Fruit fly (Drosophila melanogaster) whole organism, embryonic: ENCODE data around the gene yellow-e2.

Experiments
- Adf1 ChIP-seq: fragments of 200-800 bp; sonication (Bioruptor generic); IDR thresholded peaks from 2 replicates; pipeline ENCODE4 v1.3.6; 2022; ENCODE audit warnings: missing biosample characterization, missing genetic modification characterization
- Atf6 ChIP-seq: fragments of 200-800 bp; sonication (Bioruptor generic); IDR thresholded peaks from 2 replicates; pipeline ENCODE4 v1.3.6; 2022; ENCODE audit warnings: missing biosample characterization, missing genetic modification characterization
- CG11398 ChIP-seq: fragments of 200-800 bp; sonication (Bioruptor generic); optimal IDR thresholded peaks from 2 replicates; lab custom pipeline; 2016; ENCODE audit warnings: missing biosample characterization, missing genetic modification characterization
- CG12104 ChIP-seq: fragments of 200-800 bp; sonication (Bioruptor generic); optimal IDR thresholded peaks from 3 replicates; lab custom pipeline; 2016; ENCODE audit warnings: missing biosample characterization, missing genetic modification characterization
- CG12769 ChIP-seq: fragments of 200-800 bp; sonication (Bioruptor generic); optimal IDR thresholded peaks from 2 replicates; lab custom pipeline; 2019; ENCODE audit warnings: missing biosample characterization, mild to moderate bottlenecking, missing genetic modification characterization, moderate library complexity
- CG15601 ChIP-seq: fragments of 200-800 bp; sonication (Bioruptor generic); optimal IDR thresholded peaks from 3 replicates; lab custom pipeline; 2019; ENCODE audit warnings: missing biosample characterization, mild to moderate bottlenecking, missing genetic modification characterization, moderate library complexity
- CG16779 ChIP-seq: fragments of 200-800 bp; sonication (Bioruptor generic); IDR thresholded peaks from 2 replicates; pipeline ENCODE4 v1.3.6; 2022; ENCODE audit warnings: missing biosample characterization, missing genetic modification characterization
- CG17829 ChIP-seq: fragments of 200-800 bp; optimal IDR thresholded peaks from 2 replicates; lab custom pipeline; 2019; ENCODE audit warnings: missing biosample characterization, mild to moderate bottlenecking, missing genetic modification characterization, moderate library complexity
- CG32532 ChIP-seq: fragments of 200-800 bp; sonication (Bioruptor generic); IDR thresholded peaks from 2 replicates; pipeline ENCODE4 v1.3.6; 2022; ENCODE audit warnings: missing biosample characterization, missing genetic modification characterization
- CG42726 ChIP-seq: fragments of 200-800 bp; sonication (Bioruptor generic); IDR thresholded peaks from 2 replicates; pipeline ENCODE4 v1.3.6; 2022; ENCODE audit warnings: missing biosample characterization, missing genetic modification characterization; ENCODE audit not compliant: partially characterized antibody
- CG4854 ChIP-seq: fragments of 200-800 bp; sonication (Bioruptor generic); optimal IDR thresholded peaks from 2 replicates; lab custom pipeline; 2016; ENCODE audit warnings: missing biosample characterization, missing genetic modification characterization, inconsistent platforms
- CG6689 ChIP-seq: fragments of 200-800 bp; sonication (Bioruptor generic); IDR thresholded peaks from 2 replicates; pipeline ENCODE4 v1.3.6; 2022; ENCODE audit warnings: missing biosample characterization, missing genetic modification characterization
- CG6813 ChIP-seq: fragments of 200-800 bp; sonication (Bioruptor generic); optimal IDR thresholded peaks from 2 replicates; lab custom pipeline; 2017; ENCODE audit warnings: missing biosample characterization, missing genetic modification characterization, mild to moderate bottlenecking, moderate library complexity, missing genetic modification reagents
- CG7372 ChIP-seq: fragments of 200-800 bp; sonication (Bioruptor generic); IDR thresholded peaks from 2 replicates; pipeline ENCODE4 v1.3.6; 2022; ENCODE audit warnings: missing biosample characterization, missing genetic modification characterization
- CG9609 ChIP-seq: fragments of 200-800 bp; sonication (Bioruptor generic); optimal IDR thresholded peaks from 3 replicates; lab custom pipeline; 2016; ENCODE audit warnings: missing biosample characterization, missing genetic modification characterization
- CG9817 ChIP-seq: fragments of 200-800 bp; sonication (Bioruptor generic); optimal IDR thresholded peaks from 2 replicates; lab custom pipeline; 2018; ENCODE audit warnings: missing biosample characterization, mild to moderate bottlenecking, missing genetic modification characterization, moderate library complexity
- CG9876 ChIP-seq: fragments of 200-800 bp; sonication (Bioruptor generic); optimal IDR thresholded peaks from 2 replicates; lab custom pipeline; 2016; ENCODE audit warnings: missing biosample characterization, missing genetic modification characterization
- CrebB ChIP-seq: fragments of 200-800 bp; sonication (Bioruptor generic); optimal IDR thresholded peaks from 3 replicates; lab custom pipeline; 2018; ENCODE audit warnings: missing biosample characterization, mild to moderate bottlenecking, missing genetic modification characterization
- Doc3 ChIP-seq: fragments of 200-800 bp; sonication (Bioruptor generic); IDR thresholded peaks from 3 replicates; pipeline ENCODE4 v1.3.6; 2022; ENCODE audit warnings: missing biosample characterization, missing genetic modification characterization; ENCODE audit not compliant: partially characterized antibody
- Ets97D ChIP-seq: fragments of 200-800 bp; sonication (Bioruptor generic); optimal IDR thresholded peaks from 3 replicates; lab custom pipeline; 2016; ENCODE audit warnings: missing biosample characterization, missing genetic modification characterization
- Fer2 ChIP-seq: fragments of 200-800 bp; sonication (Bioruptor generic); optimal IDR thresholded peaks from 2 replicates; lab custom pipeline; 2018; ENCODE audit warnings: missing biosample characterization, mild to moderate bottlenecking, missing genetic modification characterization, moderate library complexity
- HLH4C ChIP-seq: fragments of 200-800 bp; sonication (Bioruptor generic); IDR thresholded peaks from 3 replicates; pipeline ENCODE4 v1.3.6; 2022; ENCODE audit warnings: missing biosample characterization, missing genetic modification characterization; ENCODE audit not compliant: partially characterized antibody
- HLH54F ChIP-seq: fragments of 200-800 bp; sonication (Bioruptor generic); optimal IDR thresholded peaks from 3 replicates; lab custom pipeline; 2016; ENCODE audit warnings: missing biosample characterization, missing genetic modification characterization
- Kr ChIP-seq: fragments of 200-800 bp; sonication (Bioruptor generic); optimal IDR thresholded peaks from 2 replicates; lab custom pipeline; 2017; ENCODE audit warnings: missing biosample characterization, mild to moderate bottlenecking, missing genetic modification characterization
- Max ChIP-seq: fragments of 200-800 bp; sonication (Bioruptor generic); optimal IDR thresholded peaks from 2 replicates; lab custom pipeline; 2016; ENCODE audit warnings: missing biosample characterization, mild to moderate bottlenecking, missing genetic modification characterization
- Mrtf ChIP-seq: fragments of 200-800 bp; sonication (Bioruptor generic); IDR thresholded peaks from 3 replicates; pipeline ENCODE4 v1.3.6; 2022; ENCODE audit warnings: missing biosample characterization, missing genetic modification characterization
- Pdp1 ChIP-seq, 2 experiments: fragments of 200-800 bp; sonication (Bioruptor generic); optimal IDR thresholded peaks; 3 replicates each; lab custom pipeline; 2016; ENCODE audit warnings: missing biosample characterization in 2 of 2, missing genetic modification characterization in 2 of 2, mild to moderate bottlenecking in 1 of 2, moderate library complexity in 1 of 2
- Six4 ChIP-seq: fragments of 200-800 bp; sonication (Bioruptor generic); optimal IDR thresholded peaks from 2 replicates; lab custom pipeline; 2016; ENCODE audit warnings: missing biosample characterization, missing genetic modification characterization
- Sry-δ ChIP-seq: fragments of 200-800 bp; sonication (Bioruptor generic); optimal IDR thresholded peaks from 2 replicates; lab custom pipeline; 2016; ENCODE audit warnings: missing biosample characterization, missing genetic modification characterization
- Stat92E ChIP-seq, 3 experiments: fragments of >200 bp in 2 of 3; fragments of 200-800 bp in 1 of 3; sonication (Bioruptor generic) in 1 of 3; optimal IDR thresholded peaks; 2 replicates each; lab custom pipeline; 2017 to 2019; ENCODE audit warnings: missing biosample characterization in 3 of 3, missing genetic modification characterization in 3 of 3, mild to moderate bottlenecking in 1 of 3, moderate library complexity in 1 of 3
- Vsx1 ChIP-seq: fragments of 200-800 bp; sonication (Bioruptor generic); optimal IDR thresholded peaks from 2 replicates; lab custom pipeline; 2017; ENCODE audit warnings: missing biosample characterization, mild to moderate bottlenecking, missing genetic modification characterization, missing genetic modification reagents
- aop ChIP-seq: fragments of 200-800 bp; sonication (Bioruptor generic); IDR thresholded peaks from 2 replicates; pipeline ENCODE4 v1.3.6; 2022; ENCODE audit warnings: missing biosample characterization, missing genetic modification characterization
- bigmax ChIP-seq: fragments of 200-800 bp; sonication (Bioruptor generic); optimal IDR thresholded peaks from 2 replicates; lab custom pipeline; 2018; ENCODE audit warnings: missing biosample characterization, mild to moderate bottlenecking, missing genetic modification characterization
- ftz-f1 ChIP-seq: fragments of 200-800 bp; sonication (Bioruptor generic); optimal IDR thresholded peaks from 2 replicates; lab custom pipeline; 2016; ENCODE audit warnings: missing biosample characterization, missing genetic modification characterization
- gem ChIP-seq: fragments of 200-800 bp; sonication (Bioruptor generic); optimal IDR thresholded peaks from 2 replicates; lab custom pipeline; 2019; ENCODE audit warnings: missing biosample characterization, mild to moderate bottlenecking, missing genetic modification characterization, moderate library complexity
- hkb ChIP-seq, 2 experiments: fragments of 200-800 bp in 1 of 2; fragments of >200 bp in 1 of 2; sonication (Bioruptor generic) in 1 of 2; IDR thresholded peaks in 1 of 2; optimal IDR thresholded peaks in 1 of 2; 2 replicates each; pipeline versions ENCODE4 v1.3.6 to Lab custom; 2017 to 2022; ENCODE audit warnings: missing biosample characterization in 1 of 2, missing genetic modification characterization in 1 of 2
- lab ChIP-seq: fragments of 200-800 bp; sonication (Bioruptor generic); optimal IDR thresholded peaks from 3 replicates; lab custom pipeline; 2017; ENCODE audit warnings: missing biosample characterization, missing genetic modification characterization, mild to moderate bottlenecking, moderate library complexity, missing genetic modification reagents
- lilli ChIP-seq: fragments of 200-800 bp; sonication (Bioruptor generic); optimal IDR thresholded peaks from 3 replicates; lab custom pipeline; 2016; ENCODE audit warnings: missing biosample characterization, missing genetic modification characterization
- lola ChIP-seq, 3 experiments: fragments of >200 bp in 2 of 3; fragments of 200-800 bp in 1 of 3; sonication (Bioruptor generic) in 1 of 3; optimal IDR thresholded peaks; 2 replicates each; lab custom pipeline; 2017 to 2019; ENCODE audit warnings: missing biosample characterization in 3 of 3, missing genetic modification characterization in 3 of 3, mild to moderate bottlenecking in 1 of 3, moderate library complexity in 1 of 3
- onecut ChIP-seq: fragments of 200-800 bp; sonication (Bioruptor generic); IDR thresholded peaks from 2 replicates; pipeline ENCODE4 v1.3.6; 2022; ENCODE audit warnings: missing biosample characterization, missing genetic modification characterization
- pb ChIP-seq: fragments of 200-800 bp; sonication (Bioruptor generic); optimal IDR thresholded peaks from 3 replicates; lab custom pipeline; 2016; ENCODE audit warnings: missing biosample characterization, missing genetic modification characterization
- pnt ChIP-seq: fragments of 200-800 bp; sonication (Bioruptor generic); optimal IDR thresholded peaks from 3 replicates; lab custom pipeline; 2016; ENCODE audit warnings: missing biosample characterization, missing genetic modification characterization
- psq ChIP-seq: fragments of 200-800 bp; sonication (Bioruptor generic); optimal IDR thresholded peaks from 2 replicates; lab custom pipeline; 2017; ENCODE audit warnings: missing biosample characterization, missing genetic modification characterization
- sc ChIP-seq, 3 experiments: fragments of >200 bp in 2 of 3; fragments of 200-800 bp in 1 of 3; sonication (Bioruptor generic) in 1 of 3; optimal IDR thresholded peaks; 2 replicates in 2 of 3; 3 replicates in 1 of 3; lab custom pipeline; 2017; ENCODE audit warnings: mild to moderate bottlenecking in 1 of 3, missing biosample characterization in 1 of 3, missing genetic modification characterization in 1 of 3, missing genetic modification reagents in 1 of 3
- shn ChIP-seq: fragments of 200-800 bp; sonication (Bioruptor generic); optimal IDR thresholded peaks from 3 replicates; lab custom pipeline; 2016; ENCODE audit warnings: missing biosample characterization, missing genetic modification characterization
- sim ChIP-seq: fragments of 200-800 bp; sonication (Bioruptor generic); IDR thresholded peaks from 2 replicates; pipeline ENCODE4 v1.3.6; 2022; ENCODE audit warnings: missing biosample characterization, missing genetic modification characterization
- sna ChIP-seq: fragments of 200-800 bp; sonication (Bioruptor generic); IDR thresholded peaks from 2 replicates; pipeline ENCODE4 v1.3.6; 2022; ENCODE audit warnings: missing biosample characterization, missing genetic modification characterization; ENCODE audit not compliant: partially characterized antibody
- sr ChIP-seq: fragments of 200-800 bp; sonication (Bioruptor generic); IDR thresholded peaks from 3 replicates; pipeline ENCODE4 v1.3.6; 2022; ENCODE audit warnings: missing biosample characterization, missing genetic modification characterization
- tgo ChIP-seq: fragments of 200-800 bp; sonication (Bioruptor generic); IDR thresholded peaks from 3 replicates; pipeline ENCODE4 v1.3.6; 2022; ENCODE audit warnings: missing biosample characterization, missing genetic modification characterization
- tup ChIP-seq: fragments of 200-800 bp; sonication (Bioruptor generic); optimal IDR thresholded peaks from 2 replicates; lab custom pipeline; 2016; ENCODE audit warnings: missing biosample characterization, mild to moderate bottlenecking, missing genetic modification characterization, moderate library complexity

The yellow-e2 gene

DNA sequence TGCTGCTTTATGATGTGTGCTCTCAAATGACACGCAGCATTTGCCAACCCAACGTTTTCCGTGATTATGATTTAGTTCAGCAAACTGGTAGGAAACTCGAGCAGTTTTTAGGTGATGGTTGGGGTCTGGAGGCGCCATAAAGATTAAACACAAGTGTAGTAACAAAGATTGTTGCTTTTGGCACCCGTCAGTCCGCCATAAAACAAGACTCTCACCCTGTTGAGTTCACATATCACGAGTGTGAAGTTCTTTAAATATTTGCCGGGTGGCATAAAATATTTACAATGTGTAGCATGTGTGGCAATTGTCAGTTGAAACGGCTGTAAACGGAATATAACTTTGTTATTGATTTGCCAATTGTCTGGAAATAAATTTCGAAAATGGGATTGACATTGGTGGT is 34.9 kb upstream of the yellow-e2 start (continued):
- TF ChIP-seq Doc3 (no peak), CrebB (tag; lab: Kevin White, UChicago) (peak; percentile 2), bigmax (GFP tag; lab: Kevin White, UChicago) (no peak), tgo (GFP tag; lab: Robert Waterston, UW) (no peak), Sry-δ (GFP tag; lab: Kevin White, UChicago) (no peak), Ets97D (GFP tag; lab: Kevin White, UChicago) (no peak), pb (no peak), lab (peak; percentile 20), CG17829 (tag; lab: Kevin White, UChicago) (no peak), CG9817 (tag; lab: Kevin White, UChicago) (peak; percentile 0), HLH4C (GFP tag; lab: Robert Waterston, UW) (no peak), Fer2 (tag; lab: Kevin White, UChicago) (peak; percentile 9), lilli (no peak), CG9609 (no peak), Kr (GFP tag; lab: Kevin White, UChicago) (no peak), Vsx1 (GFP tag; lab: Kevin White, UChicago) (no peak), CG4854 (no peak), CG16779 (GFP tag; lab: Robert Waterston, UW) (no peak), CG11398 (no peak), sr (GFP tag; lab: Robert Waterston, UW) (no peak), ftz-f1 (GFP tag; lab: Kevin White, UChicago) (no peak), psq (GFP tag; lab: Kevin White, UChicago) (no peak), CG32532 (GFP tag; lab: Robert Waterston, UW) (no peak), CG6813 (GFP tag; lab: Kevin White, UChicago) (peak; percentile 14), CG12104 (GFP tag; lab: Kevin White, UChicago) (no peak), Six4 (GFP tag; lab: Kevin White, UChicago) (no peak), Adf1 (GFP tag; lab: Robert Waterston, UW) (no peak), onecut (GFP tag; lab: Robert Waterston, UW) (no peak), HLH54F (GFP tag; lab: Kevin White, UChicago) (no peak), CG6689 (GFP tag; lab: Robert Waterston, UW) (no peak), lola (GFP tag; optimal IDR thresholded peaks at IDR 0.05; lab: Kevin White, UChicago) (no peak), Stat92E (GFP tag; optimal IDR thresholded peaks at IDR 0.05; lab: Kevin White, UChicago) (no peak), CG9876 (GFP tag; lab: Kevin White, UChicago) (no peak), CG15601 (tag; lab: Kevin White, UChicago) (peak; percentile 19), pnt (GFP tag; lab: Kevin White, UChicago) (no peak), CG42726 (GFP tag; lab: Robert Waterston, UW) (no peak), gem (tag; lab: Kevin White, UChicago) (peak; percentile 35), tup (GFP tag; lab: Kevin White, UChicago) (no peak), CG7372 (GFP tag; lab: Robert Waterston, UW) (no peak), Atf6 (GFP tag; lab: Robert Waterston, UW) (0 out of 2 replicates have a peak, but pooled peaks have one; percentile 11), shn (GFP tag; lab: Kevin White, UChicago) (no peak), sc (optimal IDR thresholded peaks at IDR 0.05; lab: Kevin White, UChicago) (no peak), sc (GFP tag; optimal IDR thresholded peaks at IDR 0.05; lab: Kevin White, UChicago) (no peak), sna (no peak), hkb (optimal IDR thresholded peaks at IDR 0.05; lab: Kevin White, UChicago) (no peak), hkb (GFP tag; IDR thresholded peaks at IDR 0.05; lab: Robert Waterston, UW) (no peak), sim (no peak), Max (no peak), Mrtf (GFP tag; lab: Robert Waterston, UW) (no peak), aop (GFP tag; lab: Robert Waterston, UW) (no peak), CG12769 (tag; lab: Kevin White, UChicago) (peak; percentile 19), Pdp1 (GFP tag; optimal IDR thresholded peaks at IDR 0.05; lab: Kevin White, UChicago) (no peak)
